Worm (Caenorhabditis elegans) whole organism, late embryonic: ENCODE measurements around the gene F35E8.6.

Experiments
- C08G9.2 ChIP-seq: sonication (generic microtip); optimal IDR thresholded peaks from 2 replicates; lab custom pipeline; 2016; ENCODE audit warnings: mild to moderate bottlenecking, missing genetic modification characterization, moderate library complexity, missing compliant biosample characterization
- F13H6.1 ChIP-seq: sonication (generic microtip); optimal IDR thresholded peaks from 2 replicates; lab custom pipeline; 2016; ENCODE audit warnings: missing genetic modification characterization, missing compliant biosample characterization
- K02D7.2 ChIP-seq: sonication (generic microtip); optimal IDR thresholded peaks from 2 replicates; lab custom pipeline; 2017; ENCODE audit warnings: mild to moderate bottlenecking, missing genetic modification characterization, missing compliant biosample characterization
- T23F11.4 ChIP-seq: fragments of 200-800 bp; sonication (Bioruptor generic); optimal IDR thresholded peaks from 2 replicates; lab custom pipeline; 2018; ENCODE audit warnings: mild to moderate bottlenecking, missing genetic modification characterization, missing compliant biosample characterization
- ahr-1 ChIP-seq: sonication (generic microtip); optimal IDR thresholded peaks from 2 replicates; lab custom pipeline; 2016; ENCODE audit warnings: missing genetic modification characterization, missing compliant biosample characterization
- ama-1 ChIP-seq: fragments of 150-350 bp; optimal IDR thresholded peaks from 2 replicates; lab custom pipeline; 2014
- ceh-14 ChIP-seq: sonication (generic microtip); optimal IDR thresholded peaks from 2 replicates; lab custom pipeline; 2016; ENCODE audit warnings: missing genotype, missing genetic modification characterization, missing compliant biosample characterization
- ceh-19 ChIP-seq: fragments of 200-800 bp; sonication (Bioruptor generic); optimal IDR thresholded peaks from 2 replicates; lab custom pipeline; 2018; ENCODE audit warnings: mild to moderate bottlenecking, missing genetic modification characterization, missing compliant biosample characterization
- ceh-2 ChIP-seq: sonication (generic microtip); optimal IDR thresholded peaks from 2 replicates; lab custom pipeline; 2016; ENCODE audit warnings: missing genotype, missing genetic modification characterization, missing compliant biosample characterization
- ceh-22 ChIP-seq: sonication (generic microtip); optimal IDR thresholded peaks from 2 replicates; lab custom pipeline; 2017; ENCODE audit warnings: missing biosample characterization, missing genetic modification characterization
- ceh-24 ChIP-seq: sonication (generic microtip); optimal IDR thresholded peaks from 2 replicates; lab custom pipeline; 2016; ENCODE audit warnings: mild to moderate bottlenecking, missing genetic modification characterization, missing compliant biosample characterization
- ceh-31 ChIP-seq: sonication (generic microtip); optimal IDR thresholded peaks from 2 replicates; lab custom pipeline; 2016; ENCODE audit warnings: missing genetic modification characterization, missing compliant biosample characterization
- ceh-45 ChIP-seq: fragments of 200-800 bp; sonication (Bioruptor generic); IDR thresholded peaks from 2 replicates; pipeline ENCODE4 v1.3.6; 2022; ENCODE audit warnings: missing genetic modification reagents, missing genetic modification characterization, missing compliant biosample characterization
- ceh-6 ChIP-seq: fragments of 200-800 bp; sonication (Bioruptor generic); optimal IDR thresholded peaks from 2 replicates; lab custom pipeline; 2018; ENCODE audit warnings: mild to moderate bottlenecking, missing genetic modification characterization, missing compliant biosample characterization
- elt-2 ChIP-seq: sonication (generic microtip); optimal IDR thresholded peaks from 2 replicates; lab custom pipeline; 2016; ENCODE audit warnings: missing genetic modification reagents, missing genetic modification characterization, missing compliant biosample characterization
- fax-1 ChIP-seq: sonication (generic microtip); optimal IDR thresholded peaks from 2 replicates; lab custom pipeline; 2016; ENCODE audit warnings: missing genotype, missing genetic modification characterization, missing compliant biosample characterization
- hlh-13 ChIP-seq: fragments of 200-800 bp; sonication (Bioruptor generic); optimal IDR thresholded peaks from 2 replicates; lab custom pipeline; 2018; ENCODE audit warnings: mild to moderate bottlenecking, missing genetic modification characterization, missing compliant biosample characterization
- lin-11 ChIP-seq: fragments of 200-800 bp; sonication (Bioruptor generic); optimal IDR thresholded peaks from 2 replicates; lab custom pipeline; 2018; ENCODE audit warnings: mild to moderate bottlenecking, missing genetic modification characterization, missing compliant biosample characterization
- madf-2 ChIP-seq: sonication (generic microtip); optimal IDR thresholded peaks from 2 replicates; lab custom pipeline; 2017; ENCODE audit warnings: missing genetic modification characterization, missing compliant biosample characterization
- mec-3 ChIP-seq: sonication (generic microtip); optimal IDR thresholded peaks from 2 replicates; lab custom pipeline; 2016; ENCODE audit warnings: borderline replicate concordance, missing genetic modification characterization, missing compliant biosample characterization
- nfya-1 ChIP-seq: sonication (generic microtip); optimal IDR thresholded peaks from 2 replicates; lab custom pipeline; 2017; ENCODE audit warnings: missing genetic modification characterization, mild to moderate bottlenecking, missing compliant biosample characterization, antibody characterized with exemption, moderate library complexity
- nhr-11 ChIP-seq: fragments of 150-350 bp; optimal IDR thresholded peaks from 2 replicates; lab custom pipeline; 2014; ENCODE audit warnings: missing biosample characterization, missing genetic modification characterization
- npax-4 ChIP-seq: sonication (generic microtip); optimal IDR thresholded peaks from 2 replicates; lab custom pipeline; 2016; ENCODE audit warnings: missing genetic modification characterization, missing compliant biosample characterization
- odd-2 ChIP-seq: sonication (generic microtip); optimal IDR thresholded peaks from 2 replicates; lab custom pipeline; 2017; ENCODE audit warnings: antibody characterized with exemption, mild to moderate bottlenecking, missing genetic modification characterization, missing compliant biosample characterization
- pat-9 ChIP-seq: fragments of 200-800 bp; sonication (Bioruptor generic); optimal IDR thresholded peaks from 2 replicates; lab custom pipeline; 2018; ENCODE audit warnings: mild to moderate bottlenecking, missing genetic modification characterization, moderate library complexity, missing compliant biosample characterization
- pha-4 ChIP-seq: fragments of 150-350 bp; optimal IDR thresholded peaks from 2 replicates; lab custom pipeline; 2018; ENCODE audit warnings: missing biosample characterization, missing genetic modification reagents, missing genetic modification characterization
- pqm-1 ChIP-seq: sonication (generic microtip); optimal IDR thresholded peaks from 2 replicates; lab custom pipeline; 2016; ENCODE audit warnings: missing genetic modification characterization, missing compliant biosample characterization
- pros-1 ChIP-seq: fragments of 150-350 bp; optimal IDR thresholded peaks from 2 replicates; lab custom pipeline; 2014; ENCODE audit warnings: missing biosample characterization, missing genetic modification reagents, missing genetic modification characterization
- ref-2 ChIP-seq: sonication (generic microtip); optimal IDR thresholded peaks from 2 replicates; lab custom pipeline; 2016; ENCODE audit warnings: missing genetic modification characterization, missing compliant biosample characterization
- rnt-1 ChIP-seq: sonication (generic microtip); optimal IDR thresholded peaks from 2 replicates; lab custom pipeline; 2016; ENCODE audit warnings: missing genetic modification characterization, missing compliant biosample characterization
- sdc-2 ChIP-seq: sonication (generic microtip); optimal IDR thresholded peaks from 2 replicates; lab custom pipeline; 2016; ENCODE audit warnings: missing genotype, missing genetic modification characterization, missing compliant biosample characterization
- sox-4 ChIP-seq: sonication (generic microtip); optimal IDR thresholded peaks from 2 replicates; lab custom pipeline; 2017; ENCODE audit warnings: mild to moderate bottlenecking, missing genetic modification characterization, inconsistent platforms, missing compliant biosample characterization
- syd-9 ChIP-seq: sonication (generic microtip); optimal IDR thresholded peaks from 2 replicates; lab custom pipeline; 2016; ENCODE audit warnings: mild to moderate bottlenecking, missing genetic modification characterization, moderate library complexity, missing compliant biosample characterization
- tbx-7 ChIP-seq: sonication (generic microtip); optimal IDR thresholded peaks from 2 replicates; lab custom pipeline; 2016; ENCODE audit warnings: missing genotype, missing genetic modification characterization, missing compliant biosample characterization
- ttx-3 ChIP-seq: sonication (generic microtip); optimal IDR thresholded peaks from 2 replicates; lab custom pipeline; 2016; ENCODE audit warnings: missing genetic modification reagents, missing genetic modification characterization, missing compliant biosample characterization
- unc-3 ChIP-seq, 2 experiments: fragments of 200-800 bp in 1 of 2; sonication (Bioruptor generic) in 1 of 2; sonication (generic microtip) in 1 of 2; conservative IDR thresholded peaks in 1 of 2; optimal IDR thresholded peaks in 1 of 2; 2 replicates each; pipeline versions ENCODE4 v1.3.6 to Lab custom; 2016 to 2022; ENCODE audit warnings: missing compliant biosample characterization in 2 of 2, missing genetic modification characterization in 2 of 2, missing genetic modification reagents in 1 of 2
- unc-42 ChIP-seq: sonication (generic microtip); optimal IDR thresholded peaks from 2 replicates; lab custom pipeline; 2016; ENCODE audit warnings: missing genotype, missing genetic modification characterization, missing compliant biosample characterization
- unc-55 ChIP-seq: sonication (generic microtip); optimal IDR thresholded peaks from 2 replicates; lab custom pipeline; 2017; ENCODE audit warnings: missing biosample characterization, missing genetic modification reagents, missing genetic modification characterization
- unc-86 ChIP-seq: sonication (generic microtip); optimal IDR thresholded peaks from 2 replicates; lab custom pipeline; 2016; ENCODE audit warnings: missing genetic modification characterization, missing compliant biosample characterization
- ztf-16 ChIP-seq: sonication (generic microtip); optimal IDR thresholded peaks from 2 replicates; lab custom pipeline; 2017; ENCODE audit warnings: missing genetic modification characterization, missing compliant biosample characterization

The F35E8.6 gene

ce11 chrV:15891761-15892160 lies 20.2 kb upstream of the F35E8.6 start, which contains the start of gene T06C12.12:
Gene T06C12.12 (plus strand): TSS chrV:15892061.
- TF ChIP-seq pha-4 (tag; lab: Kevin White, UChicago) (no peak), ceh-19 (GFP tag; lab: Kevin White, UChicago) (no peak), sox-4 (no peak), ztf-16 (tag; lab: Kevin White, UChicago) (no peak), K02D7.2 (tag; lab: Kevin White, UChicago) (no peak), ceh-6 (GFP tag; lab: Kevin White, UChicago) (no peak), ref-2 (tag; lab: Kevin White, UChicago) (no peak), odd-2 (tag; lab: Kevin White, UChicago) (no peak)

DNA sequence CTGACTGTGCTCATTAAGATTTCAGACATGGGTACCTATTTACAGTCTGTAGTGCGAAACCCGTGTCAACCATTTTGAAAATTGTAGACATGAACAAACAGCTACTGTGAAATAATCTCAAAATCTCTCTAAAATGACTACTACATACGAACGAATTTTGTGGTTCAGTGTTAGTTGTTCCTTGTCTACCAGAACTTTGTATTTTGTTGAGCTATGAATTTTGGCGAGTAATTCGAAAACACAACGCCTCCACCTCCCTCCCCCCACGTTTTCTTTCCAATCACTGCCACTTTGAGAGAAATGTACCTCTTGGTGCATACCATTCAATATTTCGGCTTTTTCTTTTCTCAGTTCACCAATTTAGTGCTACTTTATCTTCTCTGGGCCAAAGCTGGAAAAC lies 19.3 kb upstream of the F35E8.6 start, which contains the start of gene T06C12.11:
Gene T06C12.11, plus strand, starts transcription at position 301 of the 400 bp plus-strand sequence.
- TF ChIP-seq npax-4 (tag; lab: Kevin White, UChicago) (no peak), pqm-1 (tag; lab: Kevin White, UChicago) (no peak), fax-1 (tag; lab: Kevin White, UChicago) (no peak), rnt-1 (tag; lab: Kevin White, UChicago) (no peak), sdc-2 (tag; lab: Kevin White, UChicago) (no peak), unc-42 (tag; lab: Kevin White, UChicago) (no peak), ceh-45 (GFP tag; lab: Robert Waterston, UW) (no peak), F13H6.1 (tag; lab: Kevin White, UChicago) (no peak), ama-1 (lab: Kevin White, UChicago) (no peak), ceh-2 (tag; lab: Kevin White, UChicago) (no peak), nfya-1 (tag; lab: Kevin White, UChicago) (no peak), pros-1 (tag; lab: Kevin White, UChicago) (no peak), mec-3 (tag; lab: Kevin White, UChicago) (no peak), unc-3 (GFP tag; conservative IDR thresholded peaks at IDR 0.05; lab: Robert Waterston, UW) (no peak), unc-3 (tag; optimal IDR thresholded peaks at IDR 0.05; lab: Kevin White, UChicago) (no peak), sox-4 (no peak), unc-55 (no peak), ttx-3 (tag; lab: Kevin White, UChicago) (no peak), syd-9 (tag; lab: Kevin White, UChicago) (no peak)

DNA sequence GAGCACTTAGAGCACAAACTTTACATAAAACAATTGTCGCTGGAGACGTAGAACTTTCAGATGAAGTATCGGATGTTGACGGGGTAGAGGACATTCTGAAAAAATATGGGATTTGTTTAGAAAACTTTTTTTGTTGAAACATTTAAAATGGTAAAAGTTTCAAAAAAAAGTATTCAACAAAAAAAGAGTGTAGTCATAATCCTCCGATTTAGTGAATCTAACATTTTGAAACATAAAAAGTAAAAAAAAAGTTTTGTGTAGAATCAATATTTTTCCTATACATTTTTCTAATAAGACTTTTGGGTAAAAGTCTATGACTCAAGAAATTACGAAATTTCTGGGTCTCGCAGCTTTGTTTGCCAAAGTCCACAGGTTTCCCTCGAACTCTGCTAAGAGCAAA lies 15.3 kb upstream of the F35E8.6 start, which contains the start of gene nhr-213:
Gene nhr-213, minus strand, starts transcription at position 101 of the 400 bp plus-strand sequence.
- TF ChIP-seq tbx-7 (no peak), ahr-1 (tag; lab: Kevin White, UChicago) (no peak), ttx-3 (tag; lab: Kevin White, UChicago) (no peak), pat-9 (tag; lab: Kevin White, UChicago) (no peak), ceh-2 (tag; lab: Kevin White, UChicago) (no peak), ceh-31 (tag; lab: Kevin White, UChicago) (no peak), hlh-13 (GFP tag; lab: Kevin White, UChicago) (no peak), lin-11 (no peak), ceh-45 (GFP tag; lab: Robert Waterston, UW) (no peak), ama-1 (lab: Kevin White, UChicago) (no peak), elt-2 (tag; lab: Kevin White, UChicago) (no peak), T23F11.4 (GFP tag; lab: Kevin White, UChicago) (no peak), ceh-14 (tag; lab: Kevin White, UChicago) (no peak), ceh-22 (tag; lab: Kevin White, UChicago) (no peak)

DNA sequence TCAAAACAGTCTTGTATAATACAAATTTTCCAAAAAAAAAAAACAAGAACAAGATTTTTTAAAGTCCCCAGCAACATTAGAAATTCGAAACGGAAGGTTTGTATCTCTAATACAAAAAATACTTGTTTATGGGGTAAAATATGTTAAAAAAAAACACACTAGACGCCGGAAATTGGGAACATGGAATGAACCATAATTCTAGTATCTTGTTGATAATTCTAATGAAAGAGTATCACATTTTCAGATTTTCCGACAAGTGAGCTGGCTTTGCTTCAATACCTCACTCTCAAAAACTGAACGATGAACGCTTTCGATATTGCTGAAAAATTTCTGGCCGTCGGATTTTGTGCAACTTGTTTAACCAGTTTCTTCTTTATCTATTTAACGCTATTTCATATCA lies 14.3 kb upstream of the F35E8.6 start, which contains the start of gene str-60:
Gene str-60, plus strand, starts transcription at position 301 of the 400 bp plus-strand sequence.
- no peak for TF ChIP-seq C08G9.2 (tag; lab: Kevin White, UChicago)
- TF ChIP-seq unc-86 (tag; lab: Kevin White, UChicago): no peak
- no peak for TF ChIP-seq pros-1 (tag; lab: Kevin White, UChicago)
- TF ChIP-seq ceh-24 (tag; lab: Kevin White, UChicago): no peak
- no peak for TF ChIP-seq nhr-11
- TF ChIP-seq madf-2: no peak
- TF ChIP-seq tbx-7: no peak
- TF ChIP-seq ceh-14 (tag; lab: Kevin White, UChicago): no peak
- no peak for TF ChIP-seq rnt-1 (tag; lab: Kevin White, UChicago)
